Fruit fly (Drosophila melanogaster): ENCODE results near the gene CG42445.

- no peak for TF ChIP-seq dsf (GFP tag; optimal IDR thresholded peaks at IDR 0.05; ENCODE audit: borderline replicate concordance)
- no peak for TF ChIP-seq GATAd (GFP tag; optimal IDR thresholded peaks at IDR 0.05)
- TF ChIP-seq pan (optimal IDR thresholded peaks at IDR 0.05), result no peak
- TF ChIP-seq ey (GFP tag; optimal IDR thresholded peaks at IDR 0.05), result no peak
- no peak for TF ChIP-seq brk (GFP tag; optimal IDR thresholded peaks at IDR 0.05)
- no peak for TF ChIP-seq CrebA (GFP tag; optimal IDR thresholded peaks at IDR 0.05; ENCODE audit: borderline replicate concordance)
- no peak for TF ChIP-seq h (GFP tag; optimal IDR thresholded peaks at IDR 0.05)
- no peak for TF ChIP-seq Mio (GFP tag; optimal IDR thresholded peaks at IDR 0.05)
- no peak for TF ChIP-seq Hr78 (GFP tag; optimal IDR thresholded peaks at IDR 0.05)
Observed at dm6 chr3L:8191042-8191613, 32.4 kb upstream of the CG42445 start, which contains the start of gene MED24.
